Worm (Caenorhabditis elegans) whole organism, L3 larva: ENCODE results near the gene T01C1.4.

ENCODE experiments used
- nfya-1 ChIP-seq: sonication (generic microtip); optimal IDR thresholded peaks from 2 replicates; lab custom pipeline; 2017; ENCODE audit warnings: missing genetic modification characterization, mild to moderate bottlenecking, missing compliant biosample characterization, antibody characterized with exemption, moderate library complexity; ENCODE audit not compliant: insufficient read depth
- nhr-12 ChIP-seq: fragments of 150-350 bp; optimal IDR thresholded peaks from 2 replicates; lab custom pipeline; 2014; ENCODE audit warnings: missing biosample characterization, missing genetic modification characterization
- nhr-237 ChIP-seq: fragments of 150-350 bp; optimal IDR thresholded peaks from 2 replicates; lab custom pipeline; 2014; ENCODE audit warnings: missing biosample characterization, missing genetic modification characterization
- skn-1 ChIP-seq: fragments of 150-350 bp; optimal IDR thresholded peaks from 2 replicates; lab custom pipeline; 2014; ENCODE audit warnings: missing biosample characterization, missing genetic modification characterization

DNA sequence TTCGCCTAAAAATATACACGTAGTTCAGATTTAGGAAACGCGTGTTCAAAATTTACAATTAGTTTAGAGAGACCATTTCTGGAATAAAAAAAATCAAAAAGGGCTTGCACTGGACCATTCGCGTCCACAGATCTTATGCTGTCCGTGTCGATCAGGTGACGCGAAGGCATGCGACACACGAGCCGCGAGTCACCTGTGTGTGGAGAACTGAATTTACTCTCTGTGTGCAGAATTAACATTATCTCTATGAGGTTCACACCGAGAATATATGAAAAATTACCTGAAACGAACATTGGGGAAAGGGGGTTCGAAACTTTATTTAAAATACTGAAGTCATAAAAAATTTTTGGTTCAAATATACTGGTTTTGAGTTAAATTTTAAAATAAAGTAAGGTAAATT, 10.8 kb upstream of the T01C1.4 start:
- TF ChIP-seq nhr-12 (tag; lab: Kevin White, UChicago) = no peak
- no peak for TF ChIP-seq nfya-1 (tag; lab: Kevin White, UChicago)
- TF ChIP-seq nhr-237 (tag; lab: Kevin White, UChicago) = no peak
- no peak for TF ChIP-seq skn-1
